Worm (Caenorhabditis elegans): ENCODE results near the gene fbxb-61.

DNA sequence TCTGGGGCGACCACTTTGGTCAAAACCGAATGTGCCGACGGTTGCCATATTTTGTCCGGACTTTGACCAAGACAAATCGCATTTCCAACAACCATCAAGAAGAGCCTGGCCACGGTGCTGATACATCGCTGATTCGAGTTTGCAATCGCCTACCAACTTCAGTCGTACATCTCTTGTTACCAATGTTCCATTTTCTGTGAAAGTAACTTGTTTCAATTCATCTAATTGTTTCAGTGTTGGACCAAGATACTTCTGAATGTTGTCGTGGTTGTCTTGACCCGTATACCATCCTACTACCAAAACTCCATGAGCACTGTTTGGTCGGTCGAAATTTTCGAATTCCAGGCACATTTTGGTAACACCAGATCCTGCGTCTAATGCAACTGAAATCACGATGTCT, 21.5 kb downstream of the fbxb-61 start:
- TF ChIP-seq unc-62 (GFP tag; optimal IDR thresholded peaks at IDR 0.05): no peak
- TF ChIP-seq ceh-82 (tag; optimal IDR thresholded peaks at IDR 0.05): no peak
- no peak for TF ChIP-seq jun-1 (tag; optimal IDR thresholded peaks at IDR 0.05)
- TF ChIP-seq eor-1 (tag; optimal IDR thresholded peaks at IDR 0.05): no peak
- TF ChIP-seq aly-2 (tag; optimal IDR thresholded peaks at IDR 0.05): no peak
- no peak for TF ChIP-seq nfya-1 (tag; optimal IDR thresholded peaks at IDR 0.05; ENCODE audit: insufficient read depth)
- TF ChIP-seq pqm-1 (tag; optimal IDR thresholded peaks at IDR 0.05): no peak
- no peak for TF ChIP-seq ceh-9 (tag; optimal IDR thresholded peaks at IDR 0.05)
- TF ChIP-seq nhr-25 (tag; optimal IDR thresholded peaks at IDR 0.05): no peak
- TF ChIP-seq tbx-2 (tag; optimal IDR thresholded peaks at IDR 0.05): no peak
- no peak for TF ChIP-seq sea-2 (GFP tag; optimal IDR thresholded peaks at IDR 0.05)

Data from whole organism, L3 larva.